Fruit fly (Drosophila melanogaster) whole organism, wandering third instar larva: Measurements from ENCODE around the gene CG16904.
A peak's percentile ranks its signal among the peaks of the same experiment; 100 is the strongest.

Experiments
- Abd-B ChIP-seq: fragments of >200 bp; optimal IDR thresholded peaks from 2 replicates; lab custom pipeline; 2017; ENCODE audit warnings: missing biosample characterization, missing genetic modification characterization
- CG32264 ChIP-seq: fragments of 200-800 bp; sonication (Bioruptor generic); optimal IDR thresholded peaks from 2 replicates; lab custom pipeline; 2016; ENCODE audit warnings: missing biosample characterization, missing genetic modification characterization
- CG9705 ChIP-seq: fragments of 200-800 bp; sonication (Bioruptor generic); optimal IDR thresholded peaks from 2 replicates; lab custom pipeline; 2018; ENCODE audit warnings: missing biosample characterization, mild to moderate bottlenecking, missing genetic modification characterization
- CrebA ChIP-seq: fragments of 200-800 bp; sonication (Bioruptor generic); optimal IDR thresholded peaks from 2 replicates; lab custom pipeline; 2016; ENCODE audit warnings: missing biosample characterization, mild to moderate bottlenecking, missing genetic modification characterization, borderline replicate concordance
- Dfd ChIP-seq: fragments of >200 bp; optimal IDR thresholded peaks from 2 replicates; lab custom pipeline; 2017; ENCODE audit warnings: missing biosample characterization, missing genetic modification characterization
- Dif ChIP-seq: fragments of 200-275, 200-300 bp; sonication (Bioruptor generic); optimal IDR thresholded peaks from 2 replicates; lab custom pipeline; 2018; ENCODE audit warnings: missing biosample characterization, missing genetic modification characterization; ENCODE audit not compliant: partially characterized antibody
- GATAd ChIP-seq: sonication (Bioruptor generic); optimal IDR thresholded peaks from 2 replicates; lab custom pipeline; 2016; ENCODE audit warnings: missing biosample characterization, missing genetic modification characterization
- HLH106 ChIP-seq: fragments of 200-800 bp; optimal IDR thresholded peaks from 3 replicates; lab custom pipeline; 2019; ENCODE audit warnings: missing biosample characterization, mild to moderate bottlenecking, missing genetic modification characterization, moderate library complexity
- Hnf4 ChIP-seq: fragments of 200-800 bp; sonication (Bioruptor generic); optimal IDR thresholded peaks from 2 replicates; lab custom pipeline; 2016; ENCODE audit warnings: missing biosample characterization, mild to moderate bottlenecking, missing genetic modification characterization
- Hr78 ChIP-seq: fragments of >200 bp; optimal IDR thresholded peaks from 2 replicates; lab custom pipeline; 2017; ENCODE audit warnings: missing biosample characterization, missing genetic modification characterization
- Hr83 ChIP-seq: fragments of 200-300 bp; sonication (Bioruptor generic); optimal IDR thresholded peaks from 2 replicates; lab custom pipeline; 2016; ENCODE audit warnings: missing biosample characterization, mild to moderate bottlenecking, missing genetic modification characterization, moderate library complexity; ENCODE audit not compliant: poor library complexity, severe bottlenecking
- Jra ChIP-seq: sonication (Bioruptor generic); optimal IDR thresholded peaks from 2 replicates; lab custom pipeline; 2016; ENCODE audit warnings: missing biosample characterization, missing genetic modification characterization
- Mio ChIP-seq: sonication (Bioruptor generic); optimal IDR thresholded peaks from 2 replicates; lab custom pipeline; 2016; ENCODE audit warnings: missing biosample characterization, missing genetic modification characterization
- Myc ChIP-seq: fragments of >200 bp; optimal IDR thresholded peaks from 2 replicates; lab custom pipeline; 2017
- N ChIP-seq: fragments of >200 bp; optimal IDR thresholded peaks from 2 replicates; lab custom pipeline; 2018; ENCODE audit warnings: missing biosample characterization, missing external identifiers, missing genetic modification characterization
- OdsH ChIP-seq: fragments of 200-800 bp; sonication (Bioruptor generic); optimal IDR thresholded peaks from 2 replicates; lab custom pipeline; 2016; ENCODE audit warnings: missing biosample characterization, mild to moderate bottlenecking, missing genetic modification characterization
- Rel ChIP-seq, 2 experiments: fragments of 200-800 bp; sonication (Bioruptor generic) in 1 of 2; optimal IDR thresholded peaks; 2 replicates in 1 of 2; 3 replicates in 1 of 2; lab custom pipeline; 2016 to 2019; ENCODE audit warnings: mild to moderate bottlenecking in 2 of 2, missing biosample characterization in 2 of 2, missing genetic modification characterization in 2 of 2, moderate library complexity in 1 of 2
- Sp1 ChIP-seq: fragments of 200-800 bp; sonication (Bioruptor generic); optimal IDR thresholded peaks from 3 replicates; lab custom pipeline; 2019; ENCODE audit warnings: missing biosample characterization, mild to moderate bottlenecking, missing genetic modification characterization, moderate library complexity
- Vsx2 ChIP-seq: fragments of 200-300, 225-300 bp; sonication (Bioruptor generic); optimal IDR thresholded peaks from 2 replicates; lab custom pipeline; 2018; ENCODE audit warnings: missing biosample characterization, missing genetic modification characterization; ENCODE audit not compliant: partially characterized antibody
- br ChIP-seq: fragments of 200-800 bp; sonication (Bioruptor generic); optimal IDR thresholded peaks from 2 replicates; lab custom pipeline; 2016; ENCODE audit warnings: missing biosample characterization, missing genetic modification characterization
- dl ChIP-seq, 2 experiments: fragments of 175-275, 200-275 bp in 1 of 2; fragments of 200-275 bp in 1 of 2; sonication (Bioruptor generic); optimal IDR thresholded peaks; lab custom pipeline; 2018; ENCODE audit warnings: mild to moderate bottlenecking in 2 of 2, missing biosample characterization in 2 of 2, missing genetic modification characterization in 2 of 2, moderate library complexity in 2 of 2; ENCODE audit not compliant: partially characterized antibody in 2 of 2, insufficient read depth in 1 of 2
- dmrt93B ChIP-seq: fragments of 200-800 bp; sonication (Bioruptor generic); optimal IDR thresholded peaks from 2 replicates; lab custom pipeline; 2018; ENCODE audit warnings: missing biosample characterization, mild to moderate bottlenecking, missing genetic modification characterization
- dsf ChIP-seq: sonication (Bioruptor generic); optimal IDR thresholded peaks from 2 replicates; lab custom pipeline; 2016; ENCODE audit warnings: missing biosample characterization, missing genetic modification characterization, borderline replicate concordance
- ey ChIP-seq: fragments of 200-800 bp; sonication (Bioruptor generic); optimal IDR thresholded peaks from 2 replicates; lab custom pipeline; 2016; ENCODE audit warnings: missing biosample characterization, missing genetic modification characterization
- foxo ChIP-seq, 2 experiments: fragments of 200-800 bp; sonication (Bioruptor generic); optimal IDR thresholded peaks; 2 replicates in 1 of 2; 3 replicates in 1 of 2; lab custom pipeline; 2016 to 2017; ENCODE audit warnings: missing biosample characterization in 2 of 2, missing genetic modification characterization in 2 of 2
- fru ChIP-seq: fragments of 200-800 bp; sonication (Bioruptor generic); optimal IDR thresholded peaks from 3 replicates; lab custom pipeline; 2016; ENCODE audit warnings: missing biosample characterization, mild to moderate bottlenecking, missing genetic modification characterization
- h ChIP-seq: fragments of 200-800 bp; sonication (Bioruptor generic); optimal IDR thresholded peaks from 3 replicates; lab custom pipeline; 2016; ENCODE audit warnings: missing biosample characterization, mild to moderate bottlenecking, missing genetic modification characterization
- jim ChIP-seq: fragments of 175-275, 200-325 bp; sonication (Bioruptor generic); optimal IDR thresholded peaks from 2 replicates; lab custom pipeline; 2016; ENCODE audit warnings: missing biosample characterization, mild to moderate bottlenecking, missing genetic modification characterization
- lola ChIP-seq: fragments of >200 bp; optimal IDR thresholded peaks from 2 replicates; lab custom pipeline; 2017; ENCODE audit warnings: missing biosample characterization, missing genetic modification characterization
- pan ChIP-seq: fragments of >200 bp; optimal IDR thresholded peaks from 2 replicates; lab custom pipeline; 2017
- psq ChIP-seq: fragments of 200-800 bp; sonication (Bioruptor generic); optimal IDR thresholded peaks from 3 replicates; lab custom pipeline; 2017; ENCODE audit warnings: missing biosample characterization, mild to moderate bottlenecking, missing genetic modification characterization, moderate library complexity
- rgr ChIP-seq: fragments of 200-800 bp; sonication (Bioruptor generic); optimal IDR thresholded peaks from 3 replicates; lab custom pipeline; 2016; ENCODE audit warnings: missing biosample characterization, mild to moderate bottlenecking, missing genetic modification characterization
- sage ChIP-seq: fragments of 200-800 bp; sonication (Bioruptor generic); optimal IDR thresholded peaks from 2 replicates; lab custom pipeline; 2016; ENCODE audit warnings: missing biosample characterization, mild to moderate bottlenecking, missing genetic modification characterization
- sv ChIP-seq: fragments of 200-800 bp; sonication (Bioruptor generic); optimal IDR thresholded peaks from 3 replicates; lab custom pipeline; 2016; ENCODE audit warnings: missing biosample characterization, missing genetic modification characterization
- tai ChIP-seq: sonication (Bioruptor generic); optimal IDR thresholded peaks from 2 replicates; lab custom pipeline; 2016; ENCODE audit warnings: missing biosample characterization, missing genetic modification characterization
- usp ChIP-seq: fragments of >200 bp; optimal IDR thresholded peaks from 2 replicates; lab custom pipeline; 2017; ENCODE audit warnings: missing biosample characterization, missing genetic modification characterization
- woc ChIP-seq: sonication (Bioruptor generic); optimal IDR thresholded peaks from 2 replicates; lab custom pipeline; 2016; ENCODE audit warnings: missing biosample characterization, mild to moderate bottlenecking, missing genetic modification characterization

CG16904 gene

DNA sequence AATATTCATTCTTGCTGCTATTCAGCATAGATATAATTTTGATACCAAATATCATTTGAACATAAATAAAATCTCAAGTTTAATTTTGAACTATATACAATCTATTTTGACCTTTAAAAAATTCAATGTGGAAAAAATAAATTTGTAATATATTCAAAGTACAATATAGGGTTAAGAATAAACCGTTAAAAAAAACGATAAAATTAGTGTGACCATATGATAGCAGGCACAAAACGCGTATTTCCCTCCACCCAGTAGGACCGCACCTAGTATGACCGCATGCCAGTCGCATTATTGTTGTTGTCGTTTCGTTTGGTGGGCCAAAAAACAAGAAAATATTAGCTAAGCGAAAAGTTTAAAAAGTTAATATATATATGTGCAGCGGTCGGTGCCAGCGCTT lies 23.8 kb downstream of the CG16904 start, which contains the start of gene CG8516 (continued):
- no peak for TF ChIP-seq Vsx2 (GFP tag; lab: Kevin White, UChicago)
- no peak for TF ChIP-seq Mio (GFP tag; lab: Kevin White, UChicago)
- no peak for TF ChIP-seq Abd-B
- no peak for TF ChIP-seq ey (GFP tag; lab: Kevin White, UChicago)
- TF ChIP-seq lola = no peak
- no peak for TF ChIP-seq fru (GFP tag; lab: Kevin White, UChicago)
- TF ChIP-seq OdsH = no peak
- no peak for TF ChIP-seq Dif (GFP tag; lab: Kevin White, UChicago)
- no peak for TF ChIP-seq CG32264 (GFP tag; lab: Kevin White, UChicago)

DNA sequence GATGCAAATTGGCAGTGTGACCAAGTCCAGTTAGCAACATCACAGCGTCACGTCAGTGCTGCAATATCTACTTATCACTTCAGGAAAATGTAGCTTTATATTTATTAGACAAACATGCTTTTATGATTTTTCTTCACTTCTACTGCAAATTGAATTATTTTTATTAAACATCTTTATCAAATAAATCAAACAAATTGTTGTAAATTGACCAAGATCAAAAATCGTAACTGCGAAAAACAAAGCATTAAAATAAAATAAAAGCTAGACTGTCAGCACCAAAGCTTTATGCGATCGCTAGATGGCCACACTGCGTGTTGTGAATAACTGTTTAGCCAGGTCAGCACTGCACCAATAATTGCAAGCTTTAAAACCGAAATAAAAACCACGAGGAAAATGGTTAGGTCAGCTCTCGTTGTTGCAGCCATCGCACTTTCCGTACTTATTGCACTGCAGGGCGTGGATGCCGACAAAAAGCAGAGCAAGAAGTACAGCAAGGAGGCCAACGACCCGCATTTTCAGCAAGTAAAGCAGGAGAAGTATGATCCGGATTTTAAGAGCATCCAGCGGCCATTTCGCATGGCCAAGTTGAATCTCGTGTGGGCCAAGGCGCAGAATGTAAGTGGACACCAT lies 25.5 kb downstream of the CG16904 start, which contains the start of the genes CG12945 and CG8507:
CG12945 (minus strand) TSS at position 45 of the 630 bp plus-strand sequence.
CG8507 (plus strand) TSS at position 307 of the 630 bp plus-strand sequence.
- no peak for TF ChIP-seq Dif (GFP tag; lab: Kevin White, UChicago)
- peak; percentile 68 for TF ChIP-seq Sp1 (GFP tag; lab: Kevin White, UChicago)
- TF ChIP-seq tai (GFP tag; lab: Kevin White, UChicago) = no peak
- no peak for TF ChIP-seq rgr (GFP tag; lab: Kevin White, UChicago)
- TF ChIP-seq ey (GFP tag; lab: Kevin White, UChicago) = peak; percentile 46
- TF ChIP-seq HLH106 (tag; lab: Kevin White, UChicago) = peak; percentile 76
- TF ChIP-seq pan (lab: Kevin White, UChicago) = no peak
- peak; percentile 52 for TF ChIP-seq CG9705 (GFP tag; lab: Kevin White, UChicago)
- TF ChIP-seq CrebA (GFP tag; lab: Kevin White, UChicago) = no peak
- no peak for TF ChIP-seq Dfd (GFP tag; lab: Kevin White, UChicago)
- TF ChIP-seq fru (GFP tag; lab: Kevin White, UChicago) = no peak
- TF ChIP-seq Myc (lab: Kevin White, UChicago) = peak; percentile 92
- no peak for TF ChIP-seq usp (GFP tag; lab: Kevin White, UChicago)
- no peak for TF ChIP-seq Abd-B
- peak; percentile 91 for TF ChIP-seq woc (GFP tag; lab: Kevin White, UChicago)
- peak in 1 of 2 experiments; percentile 68 for TF ChIP-seq foxo (GFP tag; optimal IDR thresholded peaks at IDR 0.05; lab: Kevin White, UChicago)
- no peak for TF ChIP-seq GATAd (GFP tag; lab: Kevin White, UChicago)
- TF ChIP-seq psq (GFP tag; lab: Kevin White, UChicago) = peak; percentile 48
- TF ChIP-seq OdsH = peak; percentile 23
- no peak for TF ChIP-seq Hr83
- peak; percentile 32 for TF ChIP-seq br (GFP tag; lab: Kevin White, UChicago)
- peak; percentile 37 for TF ChIP-seq Jra
- no peak for TF ChIP-seq CG32264 (GFP tag; lab: Kevin White, UChicago)
- TF ChIP-seq dl (GFP tag; optimal IDR thresholded peaks at IDR 0.05; lab: Kevin White, UChicago; ENCODE audit: insufficient read depth in 1 of 2, partially characterized antibody in 2 of 2) = no peak
- TF ChIP-seq Hr78 (GFP tag; lab: Kevin White, UChicago) = no peak
- no peak for TF ChIP-seq jim (GFP tag; lab: Kevin White, UChicago)
- TF ChIP-seq dmrt93B (GFP tag; lab: Kevin White, UChicago) = no peak
- no peak for TF ChIP-seq sage (GFP tag; lab: Kevin White, UChicago)
- TF ChIP-seq Mio (GFP tag; lab: Kevin White, UChicago) = no peak
- peak; percentile 65 for TF ChIP-seq h (GFP tag; lab: Kevin White, UChicago)
- TF ChIP-seq N (GFP tag; lab: Kevin White, UChicago) = no peak
- no peak for TF ChIP-seq dsf (GFP tag; lab: Kevin White, UChicago)
- TF ChIP-seq Hnf4 (GFP tag; lab: Kevin White, UChicago) = no peak
- TF ChIP-seq Rel (GFP tag; optimal IDR thresholded peaks at IDR 0.05; lab: Kevin White, UChicago) = no peak
- TF ChIP-seq Rel (tag; optimal IDR thresholded peaks at IDR 0.05; lab: Kevin White, UChicago) = peak; percentile 94
- no peak for TF ChIP-seq Vsx2 (GFP tag; lab: Kevin White, UChicago)
- TF ChIP-seq lola = no peak
- TF ChIP-seq sv = peak; percentile 43
